Worm (Caenorhabditis elegans) whole organism, early embryonic: ENCODE data around the gene pmpl-1.

Experiments used
- B0310.2 ChIP-seq: sonication (generic microtip); optimal IDR thresholded peaks from 2 replicates; lab custom pipeline; 2016; ENCODE audit warnings: mild to moderate bottlenecking, missing genetic modification characterization, missing compliant biosample characterization
- F13C5.2 ChIP-seq: sonication (generic microtip); optimal IDR thresholded peaks from 2 replicates; lab custom pipeline; 2017; ENCODE audit warnings: mild to moderate bottlenecking, missing genetic modification characterization, inconsistent platforms, missing compliant biosample characterization
- aly-1 ChIP-seq: sonication (generic microtip); optimal IDR thresholded peaks from 2 replicates; lab custom pipeline; 2016; ENCODE audit warnings: missing genetic modification characterization, missing compliant biosample characterization
- ama-1 ChIP-seq: fragments of 150-350 bp; optimal IDR thresholded peaks from 2 replicates; lab custom pipeline; 2014
- ceh-13 ChIP-seq: fragments of 200-800 bp; sonication (Bioruptor generic); optimal IDR thresholded peaks from 2 replicates; lab custom pipeline; 2018; ENCODE audit warnings: mild to moderate bottlenecking, missing genetic modification characterization, missing compliant biosample characterization
- ceh-36 ChIP-seq: sonication (generic microtip); optimal IDR thresholded peaks from 2 replicates; lab custom pipeline; 2016; ENCODE audit warnings: missing genetic modification characterization, inconsistent platforms, missing compliant biosample characterization
- ets-7 ChIP-seq: sonication (generic microtip); optimal IDR thresholded peaks from 2 replicates; lab custom pipeline; 2016; ENCODE audit warnings: missing genotype, missing genetic modification characterization, missing compliant biosample characterization
- flt-1 ChIP-seq: fragments of 200-800 bp; sonication (Bioruptor generic); IDR thresholded peaks from 2 replicates; pipeline ENCODE4 v1.3.6; 2022; ENCODE audit warnings: missing genetic modification characterization, missing compliant biosample characterization
- hmbx-1 ChIP-seq: sonication (generic microtip); optimal IDR thresholded peaks from 2 replicates; lab custom pipeline; 2016; ENCODE audit warnings: mild to moderate bottlenecking, missing genetic modification characterization, missing compliant biosample characterization
- hmg-4 ChIP-seq: fragments of 200-800 bp; sonication (Bioruptor generic); optimal IDR thresholded peaks from 2 replicates; lab custom pipeline; 2018; ENCODE audit warnings: mild to moderate bottlenecking, missing genetic modification characterization, missing compliant biosample characterization
- hnd-1 ChIP-seq: sonication (generic microtip); optimal IDR thresholded peaks from 2 replicates; lab custom pipeline; 2016; ENCODE audit warnings: missing genetic modification characterization, missing compliant biosample characterization
- pes-1 ChIP-seq: fragments of 200-800 bp; sonication (Bioruptor generic); IDR thresholded peaks from 2 replicates; pipeline ENCODE4 v1.3.6; 2022; ENCODE audit warnings: missing genetic modification reagents, missing genetic modification characterization, missing compliant biosample characterization
- scrt-1 ChIP-seq: fragments of 200-800 bp; sonication (Bioruptor generic); IDR thresholded peaks from 2 replicates; pipeline ENCODE4 v1.3.6; 2022; ENCODE audit warnings: missing genetic modification characterization, missing compliant biosample characterization
- sea-1 ChIP-seq: fragments of 200-800 bp; sonication (Bioruptor generic); conservative IDR thresholded peaks from 2 replicates; pipeline ENCODE4 v1.3.6; 2022; ENCODE audit warnings: missing genetic modification characterization, missing compliant biosample characterization
- tra-4 ChIP-seq: sonication (generic microtip); optimal IDR thresholded peaks from 2 replicates; lab custom pipeline; 2017; ENCODE audit warnings: missing genetic modification characterization, missing compliant biosample characterization

Gene pmpl-1

ce11 chrX:3837752-3838159 lies 49.9 kb downstream of the pmpl-1 start:
- TF ChIP-seq aly-1 (no peak), hnd-1 (no peak), hmbx-1 (tag; lab: Kevin White, UChicago) (no peak), pes-1 (GFP tag; lab: Robert Waterston, UW) (no peak), ets-7 (tag; lab: Kevin White, UChicago) (no peak), B0310.2 (tag; lab: Kevin White, UChicago) (no peak), ceh-13 (GFP tag; lab: Kevin White, UChicago) (no peak), scrt-1 (GFP tag; lab: Robert Waterston, UW) (no peak), hmg-4 (GFP tag; lab: Kevin White, UChicago) (no peak), sea-1 (GFP tag; lab: Robert Waterston, UW) (no peak), flt-1 (GFP tag; lab: Robert Waterston, UW) (no peak), tra-4 (no peak), F13C5.2 (tag; lab: Kevin White, UChicago) (no peak), ama-1 (lab: Kevin White, UChicago) (no peak), ceh-36 (tag; lab: Kevin White, UChicago) (no peak)
